Fruit fly (Drosophila melanogaster) whole organism, prepupa: ENCODE results near the gene mRF1.

ENCODE experiments used
- eg ChIP-seq: fragments of 200-800 bp; sonication (Bioruptor generic); IDR thresholded peaks from 3 replicates; pipeline ENCODE4 v1.3.6; 2022; ENCODE audit warnings: missing biosample characterization, missing genetic modification characterization
- salr ChIP-seq, 2 experiments: fragments of 200-800 bp; sonication (Bioruptor generic); optimal IDR thresholded peaks; 3 replicates each; lab custom pipeline; 2016 to 2018; ENCODE audit warnings: missing biosample characterization in 2 of 2, missing genetic modification characterization in 2 of 2, mild to moderate bottlenecking in 1 of 2

DNA sequence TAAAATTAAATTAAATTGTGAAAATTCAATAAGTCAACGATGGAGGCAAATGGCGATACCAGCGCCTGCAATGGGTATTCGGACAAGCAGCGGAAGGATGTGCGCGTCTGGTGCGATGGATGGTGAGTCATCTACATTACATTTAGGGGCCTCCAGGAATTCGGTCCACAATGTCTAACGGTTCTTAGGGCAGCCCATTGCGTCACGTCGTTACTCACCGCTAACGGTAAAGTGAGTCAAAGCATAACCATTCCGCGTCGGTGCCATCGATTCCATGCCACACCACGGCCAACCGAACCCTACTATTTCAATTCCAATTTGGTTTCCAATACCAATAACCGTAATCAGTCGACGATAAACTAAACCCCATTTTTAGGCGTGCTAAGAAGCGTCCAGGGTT is 15.6 kb upstream of the mRF1 start:
- no peak for TF ChIP-seq salr (GFP tag; optimal IDR thresholded peaks at IDR 0.05; lab: Kevin White, UChicago)
- no peak for TF ChIP-seq eg (GFP tag; lab: Robert Waterston, UW)
